Worm (Caenorhabditis elegans): ENCODE results near the gene ksr-1.
A peak's percentile ranks its signal among the peaks of the same experiment; 100 is the strongest.

- no peak for TF ChIP-seq nhr-28 (tag; optimal IDR thresholded peaks at IDR 0.05)
- TF ChIP-seq lin-13 (tag; optimal IDR thresholded peaks at IDR 0.05) = no peak
- TF ChIP-seq unc-39 (tag; optimal IDR thresholded peaks at IDR 0.05) = no peak
- TF ChIP-seq snpc-4 (tag; optimal IDR thresholded peaks at IDR 0.05) = no peak
- no peak for TF ChIP-seq blmp-1 (tag; optimal IDR thresholded peaks at IDR 0.05)
- no peak for TF ChIP-seq elt-3 (tag; optimal IDR thresholded peaks at IDR 0.05)
- TF ChIP-seq mep-1 (tag; optimal IDR thresholded peaks at IDR 0.05) = no peak
- no peak for TF ChIP-seq elt-1 (tag; optimal IDR thresholded peaks at IDR 0.05; ENCODE audit: borderline replicate concordance, insufficient read depth)
- TF ChIP-seq sptf-1 (tag; optimal IDR thresholded peaks at IDR 0.05) = no peak
- TF ChIP-seq ces-1 (GFP tag; optimal IDR thresholded peaks at IDR 0.05) = peak; percentile 97
- TF ChIP-seq flh-1 (GFP tag; optimal IDR thresholded peaks at IDR 0.05) = no peak
- no peak for TF ChIP-seq pha-4 (tag; optimal IDR thresholded peaks at IDR 0.05)
- TF ChIP-seq nhr-12 (tag; optimal IDR thresholded peaks at IDR 0.05) = no peak
- TF ChIP-seq ceh-83 (GFP tag; optimal IDR thresholded peaks at IDR 0.05) = no peak
These were observed 36.6 kb downstream of the ksr-1 start for ce11 chrX:8311590-8311989.

Measured in whole organism, mixed stage, embryonic.